Worm (Caenorhabditis elegans) whole organism, young adult: ENCODE measurements around the gene his-70.
A peak's percentile ranks its signal among the peaks of the same experiment; 100 is the strongest.

Source experiments
- B0261.1 ChIP-seq: sonication (generic microtip); optimal IDR thresholded peaks from 2 replicates; lab custom pipeline; 2016; ENCODE audit warnings: mild to moderate bottlenecking, missing genetic modification characterization, moderate library complexity, missing compliant biosample characterization
- C06A6.2 ChIP-seq: fragments of 200-800 bp; sonication (Bioruptor generic); conservative IDR thresholded peaks from 2 replicates; pipeline ENCODE4 v1.3.6; 2022; ENCODE audit warnings: missing genetic modification characterization, missing compliant biosample characterization
- F10E7.11 ChIP-seq: sonication (generic microtip); optimal IDR thresholded peaks from 2 replicates; lab custom pipeline; 2017; ENCODE audit warnings: mild to moderate bottlenecking, missing genetic modification characterization, moderate library complexity, missing compliant biosample characterization
- F23B12.7 ChIP-seq: sonication (generic microtip); optimal IDR thresholded peaks from 2 replicates; lab custom pipeline; 2017; ENCODE audit warnings: missing genetic modification characterization, mild to moderate bottlenecking, missing compliant biosample characterization, antibody characterized with exemption, moderate library complexity; ENCODE audit not compliant: insufficient read depth
- F39B2.1 ChIP-seq: fragments of 200-800 bp; sonication (Bioruptor generic); IDR thresholded peaks from 2 replicates; pipeline ENCODE4 v1.3.6; 2022; ENCODE audit warnings: missing genetic modification reagents, missing genetic modification characterization, missing compliant biosample characterization
- F52B5.7 ChIP-seq: sonication (generic microtip); optimal IDR thresholded peaks from 2 replicates; lab custom pipeline; 2016; ENCODE audit warnings: mild to moderate bottlenecking, missing genetic modification characterization, missing compliant biosample characterization
- F57A8.1 ChIP-seq: fragments of 200-800 bp; sonication (Bioruptor generic); optimal IDR thresholded peaks from 2 replicates; lab custom pipeline; 2018; ENCODE audit warnings: mild to moderate bottlenecking, missing genetic modification characterization, moderate library complexity, missing compliant biosample characterization
- K11D2.4 ChIP-seq: fragments of 200-800 bp; sonication (Bioruptor generic); IDR thresholded peaks from 2 replicates; pipeline ENCODE4 v1.3.6; 2022; ENCODE audit warnings: missing genetic modification reagents, missing genetic modification characterization, missing compliant biosample characterization
- Y79H2A.3 ChIP-seq: fragments of 200-800 bp; sonication (Bioruptor generic); conservative IDR thresholded peaks from 2 replicates; pipeline ENCODE4 v1.3.6; 2022; ENCODE audit warnings: missing genetic modification reagents, missing genetic modification characterization, missing compliant biosample characterization
- Y95B8A.8 ChIP-seq: fragments of 200-800 bp; sonication (Bioruptor generic); IDR thresholded peaks from 2 replicates; pipeline ENCODE4 v1.3.6; 2022; ENCODE audit warnings: missing genetic modification reagents, missing genetic modification characterization, missing compliant biosample characterization
- attf-6 ChIP-seq: fragments of 200-800 bp; sonication (Bioruptor generic); IDR thresholded peaks from 2 replicates; pipeline ENCODE4 v1.3.6; 2022; ENCODE audit warnings: missing genetic modification reagents, missing genetic modification characterization, missing compliant biosample characterization
- ccch-3 ChIP-seq: fragments of 200-800 bp; sonication (Bioruptor generic); optimal IDR thresholded peaks from 2 replicates; lab custom pipeline; 2018; ENCODE audit warnings: mild to moderate bottlenecking, missing genetic modification characterization, missing compliant biosample characterization
- ceh-79 ChIP-seq: sonication (generic microtip); optimal IDR thresholded peaks from 2 replicates; lab custom pipeline; 2017; ENCODE audit warnings: mild to moderate bottlenecking, missing genetic modification characterization, missing compliant biosample characterization
- ceh-91 ChIP-seq: fragments of 200-800 bp; sonication (Bioruptor generic); IDR thresholded peaks from 2 replicates; pipeline ENCODE4 v1.3.6; 2022; ENCODE audit warnings: missing genetic modification reagents, missing genetic modification characterization, missing compliant biosample characterization
- die-1 ChIP-seq: sonication (generic microtip); optimal IDR thresholded peaks from 2 replicates; lab custom pipeline; 2016; ENCODE audit warnings: missing genotype, mild to moderate bottlenecking, missing genetic modification characterization, missing compliant biosample characterization
- dpff-1 ChIP-seq: sonication (generic microtip); optimal IDR thresholded peaks from 2 replicates; lab custom pipeline; 2017; ENCODE audit warnings: mild to moderate bottlenecking, missing genetic modification characterization, missing compliant biosample characterization
- egl-18 ChIP-seq: fragments of 200-800 bp; sonication (Bioruptor generic); IDR thresholded peaks from 2 replicates; pipeline ENCODE4 v1.3.6; 2022; ENCODE audit warnings: missing genetic modification reagents, missing genetic modification characterization, missing compliant biosample characterization
- egrh-3 ChIP-seq: fragments of 200-800 bp; sonication (Bioruptor generic); IDR thresholded peaks from 2 replicates; pipeline ENCODE4 v1.3.6; 2022; ENCODE audit warnings: missing genetic modification reagents, missing genetic modification characterization, missing compliant biosample characterization
- gei-17 ChIP-seq: fragments of 200-800 bp; sonication (Bioruptor generic); optimal IDR thresholded peaks from 2 replicates; lab custom pipeline; 2018; ENCODE audit warnings: mild to moderate bottlenecking, missing genetic modification characterization, missing compliant biosample characterization
- him-1 ChIP-seq: sonication (generic microtip); optimal IDR thresholded peaks from 2 replicates; lab custom pipeline; 2016; ENCODE audit warnings: missing genotype, missing genetic modification reagents, missing genetic modification characterization, missing compliant biosample characterization
- hlh-12 ChIP-seq: sonication (generic microtip); optimal IDR thresholded peaks from 2 replicates; lab custom pipeline; 2016; ENCODE audit warnings: missing genetic modification characterization, missing compliant biosample characterization
- hlh-26 ChIP-seq: fragments of 200-800 bp; sonication (Bioruptor generic); conservative IDR thresholded peaks from 2 replicates; pipeline ENCODE4 v1.3.6; 2022; ENCODE audit warnings: missing genetic modification reagents, missing genetic modification characterization, missing compliant biosample characterization
- hmg-20 ChIP-seq: fragments of 200-800 bp; sonication (Bioruptor generic); IDR thresholded peaks from 2 replicates; pipeline ENCODE4 v1.3.6; 2022; ENCODE audit warnings: missing genetic modification reagents, missing genetic modification characterization, missing compliant biosample characterization
- lag-1 ChIP-seq: fragments of 200-800 bp; sonication (Bioruptor generic); IDR thresholded peaks from 2 replicates; pipeline ENCODE4 v1.3.6; 2022; ENCODE audit warnings: missing genetic modification reagents, missing genetic modification characterization, missing compliant biosample characterization
- let-526 ChIP-seq: fragments of 200-800 bp; sonication (Bioruptor generic); IDR thresholded peaks from 2 replicates; pipeline ENCODE4 v1.3.6; 2022; ENCODE audit warnings: missing genetic modification reagents, missing genetic modification characterization, missing compliant biosample characterization
- lin-35 ChIP-seq, 3 experiments: fragments of 150-350 bp in 2 of 3; sonication (generic microtip) in 1 of 3; optimal IDR thresholded peaks; 2 replicates each; lab custom pipeline; 2014 to 2018; ENCODE audit warnings: missing biosample characterization in 3 of 3, missing genetic modification characterization in 3 of 3, missing genetic modification reagents in 3 of 3
- lin-54 ChIP-seq: fragments of 200-800 bp; sonication (Bioruptor generic); optimal IDR thresholded peaks from 2 replicates; lab custom pipeline; 2018; ENCODE audit warnings: mild to moderate bottlenecking, missing genetic modification characterization, missing compliant biosample characterization
- lir-1 ChIP-seq: fragments of 200-800 bp; sonication (Bioruptor generic); conservative IDR thresholded peaks from 2 replicates; pipeline ENCODE4 v1.3.6; 2022; ENCODE audit warnings: missing genetic modification reagents, missing genetic modification characterization, missing compliant biosample characterization
- lsl-1 ChIP-seq: fragments of 200-800 bp; sonication (Bioruptor generic); optimal IDR thresholded peaks from 2 replicates; lab custom pipeline; 2018; ENCODE audit warnings: mild to moderate bottlenecking, missing genetic modification characterization, moderate library complexity, missing compliant biosample characterization
- madf-3 ChIP-seq: fragments of 200-800 bp; sonication (Bioruptor generic); IDR thresholded peaks from 2 replicates; pipeline ENCODE4 v1.3.6; 2022; ENCODE audit warnings: missing genetic modification reagents, missing genetic modification characterization, missing compliant biosample characterization
- mxl-1 ChIP-seq: sonication (generic microtip); optimal IDR thresholded peaks from 2 replicates; lab custom pipeline; 2016; ENCODE audit warnings: missing genetic modification characterization, missing compliant biosample characterization
- nhr-120 ChIP-seq: fragments of 200-800 bp; sonication (Bioruptor generic); IDR thresholded peaks from 2 replicates; pipeline ENCODE4 v1.3.6; 2022; ENCODE audit warnings: missing genetic modification characterization, missing compliant biosample characterization
- nhr-27 ChIP-seq: fragments of 200-800 bp; sonication (Bioruptor generic); optimal IDR thresholded peaks from 2 replicates; lab custom pipeline; 2018; ENCODE audit warnings: mild to moderate bottlenecking, missing genetic modification characterization, moderate library complexity, missing compliant biosample characterization
- nhr-80 ChIP-seq: sonication (generic microtip); optimal IDR thresholded peaks from 2 replicates; lab custom pipeline; 2016; ENCODE audit warnings: missing genetic modification characterization, missing compliant biosample characterization
- nhr-90 ChIP-seq: sonication (generic microtip); optimal IDR thresholded peaks from 2 replicates; lab custom pipeline; 2016; ENCODE audit warnings: missing genotype, mild to moderate bottlenecking, missing genetic modification characterization, missing compliant biosample characterization
- pbrm-1 ChIP-seq: fragments of 200-800 bp; sonication (Bioruptor generic); IDR thresholded peaks from 2 replicates; pipeline ENCODE4 v1.3.6; 2022; ENCODE audit warnings: missing genetic modification reagents, missing genetic modification characterization, missing compliant biosample characterization
- rcor-1 ChIP-seq: fragments of 200-800 bp; sonication (Bioruptor generic); IDR thresholded peaks from 2 replicates; pipeline ENCODE4 v1.3.6; 2022; ENCODE audit warnings: missing genetic modification reagents, missing genetic modification characterization, missing compliant biosample characterization
- rpc-1 ChIP-seq, 2 experiments: fragments of 150-350 bp in 1 of 2; sonication (generic microtip) in 1 of 2; optimal IDR thresholded peaks; 2 replicates each; lab custom pipeline; 2014 to 2018; ENCODE audit warnings: missing biosample characterization in 1 of 2, missing genetic modification characterization in 1 of 2, missing genetic modification reagents in 1 of 2, missing genotype in 1 of 2
- snpc-4 ChIP-seq, 5 experiments: fragments of 150-350 bp in 1 of 5; sonication (generic microtip) in 4 of 5; optimal IDR thresholded peaks; 2 replicates each; lab custom pipeline; 2014 to 2018; ENCODE audit warnings: missing genetic modification characterization in 5 of 5, missing biosample characterization in 3 of 5, antibody characterized with exemption in 2 of 5, mild to moderate bottlenecking in 2 of 5, missing compliant biosample characterization in 2 of 5, missing genotype in 2 of 5, moderate library complexity in 2 of 5, missing genetic modification reagents in 1 of 5
- somi-1 ChIP-seq: fragments of 200-800 bp; sonication (Bioruptor generic); optimal IDR thresholded peaks from 2 replicates; lab custom pipeline; 2018; ENCODE audit warnings: mild to moderate bottlenecking, missing genetic modification characterization, missing compliant biosample characterization
- sptf-2 ChIP-seq: fragments of 200-800 bp; sonication (Bioruptor generic); optimal IDR thresholded peaks from 2 replicates; lab custom pipeline; 2018; ENCODE audit warnings: mild to moderate bottlenecking, missing genetic modification characterization, missing compliant biosample characterization
- tbp1 ChIP-seq: fragments of 200-800 bp; sonication (Bioruptor generic); optimal IDR thresholded peaks from 2 replicates; lab custom pipeline; 2018; ENCODE audit warnings: mild to moderate bottlenecking, missing genetic modification characterization, missing compliant biosample characterization
- tbx-9 ChIP-seq: sonication (generic microtip); optimal IDR thresholded peaks from 2 replicates; lab custom pipeline; 2016; ENCODE audit warnings: borderline replicate concordance, missing genetic modification characterization, inconsistent platforms, missing compliant biosample characterization
- unc-130 ChIP-seq: sonication (generic microtip); optimal IDR thresholded peaks from 2 replicates; lab custom pipeline; 2016; ENCODE audit warnings: missing genetic modification reagents, missing genetic modification characterization, missing compliant biosample characterization
- unc-62 ChIP-seq: fragments of 150-350 bp; optimal IDR thresholded peaks from 2 replicates; lab custom pipeline; 2014; ENCODE audit warnings: missing biosample characterization, missing genetic modification reagents, missing genetic modification characterization
- xnd-1 ChIP-seq: sonication (generic microtip); optimal IDR thresholded peaks from 2 replicates; lab custom pipeline; 2016; ENCODE audit warnings: missing genotype, missing genetic modification reagents, missing genetic modification characterization, missing compliant biosample characterization
- ztf-18 ChIP-seq: sonication (generic microtip); optimal IDR thresholded peaks from 2 replicates; lab custom pipeline; 2016; ENCODE audit warnings: missing genotype, mild to moderate bottlenecking, missing genetic modification characterization, missing compliant biosample characterization
- ztf-22 ChIP-seq: fragments of 200-800 bp; sonication (Bioruptor generic); optimal IDR thresholded peaks from 2 replicates; lab custom pipeline; 2018; ENCODE audit warnings: mild to moderate bottlenecking, missing genetic modification characterization, moderate library complexity, missing compliant biosample characterization

Gene his-70

DNA sequence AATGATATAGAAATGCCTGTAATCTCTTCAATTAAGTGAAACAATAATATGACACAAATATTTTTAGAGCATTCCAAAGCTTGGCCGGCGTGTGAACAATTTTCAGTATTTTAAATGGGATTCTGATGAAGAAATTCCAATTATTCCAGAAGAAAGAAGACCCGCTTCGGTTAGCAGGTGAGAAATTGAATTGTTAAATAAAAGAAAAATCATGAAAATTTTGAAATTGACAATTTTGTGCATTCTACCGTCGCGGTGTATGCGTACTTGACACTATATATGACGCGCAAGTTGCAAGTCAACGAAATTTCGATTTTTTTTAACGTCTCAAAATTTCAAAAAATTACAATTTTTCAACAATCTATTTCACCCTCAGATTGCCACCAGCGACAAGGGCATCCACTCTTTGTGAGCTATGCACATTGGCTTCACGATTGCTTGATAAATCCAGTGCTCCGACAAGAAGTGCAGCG lies 36.5 kb upstream of the his-70 start (continued):
- TF ChIP-seq rpc-1 (optimal IDR thresholded peaks at IDR 0.05; lab: Kevin White, UChicago) (no peak), rpc-1 (tag; optimal IDR thresholded peaks at IDR 0.05; lab: Kevin White, UChicago) (no peak), lsl-1 (no peak), attf-6 (0 out of 2 replicates have a peak, but pooled peaks have one; percentile 9), dpff-1 (tag; lab: Kevin White, UChicago) (no peak), sptf-2 (GFP tag; lab: Kevin White, UChicago) (no peak), nhr-80 (tag; lab: Kevin White, UChicago) (no peak), ccch-3 (GFP tag; lab: Kevin White, UChicago) (no peak), lag-1 (GFP tag; lab: Robert Waterston, UW) (no peak), C06A6.2 (no peak), die-1 (tag; lab: Kevin White, UChicago) (no peak), ceh-91 (GFP tag; lab: Robert Waterston, UW) (no peak), let-526 (GFP tag; lab: Robert Waterston, UW) (no peak), Y95B8A.8 (GFP tag; lab: Robert Waterston, UW) (no peak), pbrm-1 (GFP tag; lab: Robert Waterston, UW) (peak; percentile 49; the same call in 1 of the 2 replicates), rcor-1 (GFP tag; lab: Robert Waterston, UW) (no peak), ceh-79 (tag; lab: Kevin White, UChicago) (no peak), unc-62 (GFP tag; lab: Kevin White, UChicago) (no peak), lin-35 (GFP tag; optimal IDR thresholded peaks at IDR 0.05; lab: Kevin White, UChicago) (no peak), him-1 (tag; lab: Kevin White, UChicago) (no peak), F39B2.1 (GFP tag; lab: Robert Waterston, UW) (no peak), Y79H2A.3 (GFP tag; lab: Robert Waterston, UW) (no peak), hlh-26 (no peak), egl-18 (GFP tag; lab: Robert Waterston, UW) (no peak), xnd-1 (no peak), nhr-120 (GFP tag; lab: Robert Waterston, UW) (no peak), madf-3 (GFP tag; lab: Robert Waterston, UW) (0 out of 2 replicates have a peak, but pooled peaks have one; percentile 8), hlh-12 (tag; lab: Kevin White, UChicago) (no peak), nhr-90 (tag; lab: Kevin White, UChicago) (no peak), nhr-27 (tag; lab: Kevin White, UChicago) (no peak), ztf-18 (no peak), ztf-22 (GFP tag; lab: Kevin White, UChicago) (no peak), snpc-4 (GFP tag; optimal IDR thresholded peaks at IDR 0.05; lab: Kevin White, UChicago) (no peak), snpc-4 (tag; optimal IDR thresholded peaks at IDR 0.05; lab: Kevin White, UChicago) (no peak), tbx-9 (tag; lab: Kevin White, UChicago) (no peak), gei-17 (no peak), K11D2.4 (GFP tag; lab: Robert Waterston, UW) (no peak), tbp1 (no peak), F57A8.1 (GFP tag; lab: Kevin White, UChicago) (no peak), somi-1 (GFP tag; lab: Kevin White, UChicago) (no peak), lir-1 (GFP tag; lab: Robert Waterston, UW) (no peak), unc-130 (GFP tag; lab: Kevin White, UChicago) (no peak), F52B5.7 (tag; lab: Kevin White, UChicago) (peak; percentile 11), egrh-3 (GFP tag; lab: Robert Waterston, UW) (no peak), F10E7.11 (tag; lab: Kevin White, UChicago) (no peak), lin-54 (no peak), hmg-20 (GFP tag; lab: Robert Waterston, UW) (no peak), mxl-1 (tag; lab: Kevin White, UChicago) (no peak), F23B12.7 (tag; lab: Kevin White, UChicago) (no peak), B0261.1 (tag; lab: Kevin White, UChicago) (no peak)
- TF ChIP-seq, all 124 proteins: peak for 16
